Worm (Caenorhabditis elegans) whole organism, young adult: ENCODE measurements around the gene tftc-1.

Experiments
- B0336.3 ChIP-seq: fragments of 200-800 bp; sonication (Bioruptor generic); IDR thresholded peaks from 2 replicates; pipeline ENCODE4 v1.3.6; 2022; ENCODE audit warnings: missing genetic modification characterization, missing compliant biosample characterization
- F10E7.11 ChIP-seq: sonication (generic microtip); optimal IDR thresholded peaks from 2 replicates; lab custom pipeline; 2017; ENCODE audit warnings: mild to moderate bottlenecking, missing genetic modification characterization, moderate library complexity, missing compliant biosample characterization
- F23B12.7 ChIP-seq: sonication (generic microtip); optimal IDR thresholded peaks from 2 replicates; lab custom pipeline; 2017; ENCODE audit warnings: missing genetic modification characterization, mild to moderate bottlenecking, missing compliant biosample characterization, antibody characterized with exemption, moderate library complexity; ENCODE audit not compliant: insufficient read depth
- F49E8.2 ChIP-seq: sonication (generic microtip); optimal IDR thresholded peaks from 3 replicates; lab custom pipeline; 2017; ENCODE audit warnings: missing genetic modification characterization, mild to moderate bottlenecking, missing compliant biosample characterization, antibody characterized with exemption, moderate library complexity; ENCODE audit not compliant: insufficient read depth
- F55B11.4 ChIP-seq: sonication (generic microtip); optimal IDR thresholded peaks from 2 replicates; lab custom pipeline; 2016; ENCODE audit warnings: missing compliant biosample characterization, missing genetic modification characterization, borderline replicate concordance; ENCODE audit not compliant: insufficient read depth
- F57C9.4 ChIP-seq: sonication (generic microtip); optimal IDR thresholded peaks from 2 replicates; lab custom pipeline; 2017; ENCODE audit warnings: mild to moderate bottlenecking, missing genetic modification characterization, missing compliant biosample characterization
- K11D2.4 ChIP-seq: fragments of 200-800 bp; sonication (Bioruptor generic); IDR thresholded peaks from 2 replicates; pipeline ENCODE4 v1.3.6; 2022; ENCODE audit warnings: missing genetic modification reagents, missing genetic modification characterization, missing compliant biosample characterization
- K12H6.12 ChIP-seq: fragments of 200-800 bp; sonication (Bioruptor generic); optimal IDR thresholded peaks from 2 replicates; lab custom pipeline; 2018; ENCODE audit warnings: mild to moderate bottlenecking, missing genetic modification characterization, missing compliant biosample characterization
- Y53G8AR.9 ChIP-seq: fragments of 200-800 bp; sonication (Bioruptor generic); conservative IDR thresholded peaks from 2 replicates; pipeline ENCODE4 v1.3.6; 2022; ENCODE audit warnings: missing genetic modification reagents, missing genetic modification characterization, missing compliant biosample characterization
- Y56A3A.18 ChIP-seq: fragments of 200-800 bp; sonication (Bioruptor generic); IDR thresholded peaks from 2 replicates; pipeline ENCODE4 v1.3.6; 2022; ENCODE audit warnings: missing genetic modification reagents, missing genetic modification characterization, missing compliant biosample characterization
- Y67H2A.10 ChIP-seq: fragments of 200-800 bp; sonication (Bioruptor generic); conservative IDR thresholded peaks from 2 replicates; pipeline ENCODE4 v1.3.6; 2022; ENCODE audit warnings: missing genetic modification reagents, missing genetic modification characterization, missing compliant biosample characterization
- ZK185.1 ChIP-seq: sonication (generic microtip); optimal IDR thresholded peaks from 2 replicates; lab custom pipeline; 2016; ENCODE audit warnings: mild to moderate bottlenecking, missing genetic modification characterization, missing compliant biosample characterization; ENCODE audit not compliant: poor library complexity, severe bottlenecking
- aptf-3 ChIP-seq: fragments of 200-800 bp; sonication (Bioruptor generic); IDR thresholded peaks from 2 replicates; pipeline ENCODE4 v1.3.6; 2022; ENCODE audit warnings: missing genetic modification characterization, missing compliant biosample characterization
- atf-7 ChIP-seq: sonication (generic microtip); optimal IDR thresholded peaks from 2 replicates; lab custom pipeline; 2017; ENCODE audit warnings: mild to moderate bottlenecking, missing genetic modification characterization, missing compliant biosample characterization
- attf-5 ChIP-seq: fragments of 200-800 bp; sonication (Bioruptor generic); optimal IDR thresholded peaks from 2 replicates; lab custom pipeline; 2018; ENCODE audit warnings: mild to moderate bottlenecking, missing genetic modification characterization, missing compliant biosample characterization
- attf-6 ChIP-seq: fragments of 200-800 bp; sonication (Bioruptor generic); IDR thresholded peaks from 2 replicates; pipeline ENCODE4 v1.3.6; 2022; ENCODE audit warnings: missing genetic modification reagents, missing genetic modification characterization, missing compliant biosample characterization
- bed-1 ChIP-seq: fragments of 200-800 bp; sonication (Bioruptor generic); IDR thresholded peaks from 2 replicates; pipeline ENCODE4 v1.3.6; 2022; ENCODE audit warnings: missing genetic modification reagents, missing genetic modification characterization, missing compliant biosample characterization
- cebp-1 ChIP-seq, 2 experiments: fragments of 200-800 bp in 1 of 2; sonication (Bioruptor generic) in 1 of 2; sonication (generic microtip) in 1 of 2; IDR thresholded peaks in 1 of 2; optimal IDR thresholded peaks in 1 of 2; 2 replicates each; pipeline versions ENCODE4 v1.3.6 to Lab custom; 2017 to 2022; ENCODE audit warnings: missing compliant biosample characterization in 2 of 2, missing genetic modification characterization in 2 of 2, mild to moderate bottlenecking in 1 of 2, missing genetic modification reagents in 1 of 2, moderate library complexity in 1 of 2
- ceh-100 ChIP-seq: fragments of 200-800 bp; sonication (Bioruptor generic); IDR thresholded peaks from 2 replicates; pipeline ENCODE4 v1.3.6; 2022; ENCODE audit warnings: missing genetic modification reagents, missing genetic modification characterization, missing compliant biosample characterization
- ceh-27 ChIP-seq: fragments of 200-800 bp; sonication (Bioruptor generic); optimal IDR thresholded peaks from 2 replicates; lab custom pipeline; 2018; ENCODE audit warnings: mild to moderate bottlenecking, missing genetic modification characterization, moderate library complexity, missing compliant biosample characterization
- ceh-58 ChIP-seq: fragments of 200-800 bp; sonication (Bioruptor generic); IDR thresholded peaks from 2 replicates; pipeline ENCODE4 v1.3.6; 2022; ENCODE audit warnings: missing genetic modification characterization, missing compliant biosample characterization
- ceh-91 ChIP-seq: fragments of 200-800 bp; sonication (Bioruptor generic); IDR thresholded peaks from 2 replicates; pipeline ENCODE4 v1.3.6; 2022; ENCODE audit warnings: missing genetic modification reagents, missing genetic modification characterization, missing compliant biosample characterization
- dox-1 ChIP-seq: fragments of 200-800 bp; sonication (Bioruptor generic); IDR thresholded peaks from 2 replicates; pipeline ENCODE4 v1.3.6; 2022; ENCODE audit warnings: missing genetic modification reagents, missing genetic modification characterization, missing compliant biosample characterization
- dpff-1 ChIP-seq: sonication (generic microtip); optimal IDR thresholded peaks from 2 replicates; lab custom pipeline; 2017; ENCODE audit warnings: mild to moderate bottlenecking, missing genetic modification characterization, missing compliant biosample characterization
- egl-18 ChIP-seq: fragments of 200-800 bp; sonication (Bioruptor generic); IDR thresholded peaks from 2 replicates; pipeline ENCODE4 v1.3.6; 2022; ENCODE audit warnings: missing genetic modification reagents, missing genetic modification characterization, missing compliant biosample characterization
- egrh-3 ChIP-seq: fragments of 200-800 bp; sonication (Bioruptor generic); IDR thresholded peaks from 2 replicates; pipeline ENCODE4 v1.3.6; 2022; ENCODE audit warnings: missing genetic modification reagents, missing genetic modification characterization, missing compliant biosample characterization
- ekl-4 ChIP-seq: fragments of 200-800 bp; sonication (Bioruptor generic); IDR thresholded peaks from 2 replicates; pipeline ENCODE4 v1.3.6; 2022; ENCODE audit warnings: missing genetic modification reagents, missing genetic modification characterization, missing compliant biosample characterization
- hrde-1 ChIP-seq: sonication (generic microtip); optimal IDR thresholded peaks from 2 replicates; lab custom pipeline; 2016; ENCODE audit warnings: missing genetic modification characterization, mild to moderate bottlenecking, missing compliant biosample characterization, moderate library complexity, missing genotype, missing genetic modification reagents, borderline replicate concordance
- lag-1 ChIP-seq: fragments of 200-800 bp; sonication (Bioruptor generic); IDR thresholded peaks from 2 replicates; pipeline ENCODE4 v1.3.6; 2022; ENCODE audit warnings: missing genetic modification reagents, missing genetic modification characterization, missing compliant biosample characterization
- lin-35 ChIP-seq, 3 experiments: fragments of 150-350 bp in 2 of 3; sonication (generic microtip) in 1 of 3; optimal IDR thresholded peaks; 2 replicates each; lab custom pipeline; 2014 to 2018; ENCODE audit warnings: missing biosample characterization in 3 of 3, missing genetic modification characterization in 3 of 3, missing genetic modification reagents in 3 of 3
- lin-40 ChIP-seq: sonication (generic microtip); optimal IDR thresholded peaks from 2 replicates; lab custom pipeline; 2016; ENCODE audit warnings: missing genetic modification characterization, mild to moderate bottlenecking, missing compliant biosample characterization, missing genotype, missing genetic modification reagents
- lin-54 ChIP-seq: fragments of 200-800 bp; sonication (Bioruptor generic); optimal IDR thresholded peaks from 2 replicates; lab custom pipeline; 2018; ENCODE audit warnings: mild to moderate bottlenecking, missing genetic modification characterization, missing compliant biosample characterization
- mes-4 ChIP-seq: sonication (generic microtip); optimal IDR thresholded peaks from 2 replicates; lab custom pipeline; 2016; ENCODE audit warnings: missing genotype, missing genetic modification characterization, missing compliant biosample characterization
- nfya-2 ChIP-seq: fragments of 200-800 bp; sonication (Bioruptor generic); IDR thresholded peaks from 2 replicates; pipeline ENCODE4 v1.3.6; 2022; ENCODE audit warnings: missing genetic modification reagents, missing genetic modification characterization, missing compliant biosample characterization
- nhr-120 ChIP-seq: fragments of 200-800 bp; sonication (Bioruptor generic); IDR thresholded peaks from 2 replicates; pipeline ENCODE4 v1.3.6; 2022; ENCODE audit warnings: missing genetic modification characterization, missing compliant biosample characterization
- nhr-179 ChIP-seq: sonication (generic microtip); optimal IDR thresholded peaks from 2 replicates; lab custom pipeline; 2016; ENCODE audit warnings: mild to moderate bottlenecking, missing genetic modification characterization, missing compliant biosample characterization
- rcor-1 ChIP-seq: fragments of 200-800 bp; sonication (Bioruptor generic); IDR thresholded peaks from 2 replicates; pipeline ENCODE4 v1.3.6; 2022; ENCODE audit warnings: missing genetic modification reagents, missing genetic modification characterization, missing compliant biosample characterization
- repo-1 ChIP-seq: sonication (generic microtip); optimal IDR thresholded peaks from 2 replicates; lab custom pipeline; 2017; ENCODE audit warnings: mild to moderate bottlenecking, missing genetic modification characterization, missing compliant biosample characterization
- rpc-1 ChIP-seq, 2 experiments: fragments of 150-350 bp in 1 of 2; sonication (generic microtip) in 1 of 2; optimal IDR thresholded peaks; 2 replicates each; lab custom pipeline; 2014 to 2018; ENCODE audit warnings: missing biosample characterization in 1 of 2, missing genetic modification characterization in 1 of 2, missing genetic modification reagents in 1 of 2, missing genotype in 1 of 2
- tbx-9 ChIP-seq: sonication (generic microtip); optimal IDR thresholded peaks from 2 replicates; lab custom pipeline; 2016; ENCODE audit warnings: borderline replicate concordance, missing genetic modification characterization, inconsistent platforms, missing compliant biosample characterization
- unc-62 ChIP-seq: fragments of 150-350 bp; optimal IDR thresholded peaks from 2 replicates; lab custom pipeline; 2014; ENCODE audit warnings: missing biosample characterization, missing genetic modification reagents, missing genetic modification characterization
- zim-3 ChIP-seq: sonication (generic microtip); optimal IDR thresholded peaks from 2 replicates; lab custom pipeline; 2017; ENCODE audit warnings: mild to moderate bottlenecking, missing genetic modification characterization, moderate library complexity, missing compliant biosample characterization
- ztf-18 ChIP-seq: sonication (generic microtip); optimal IDR thresholded peaks from 2 replicates; lab custom pipeline; 2016; ENCODE audit warnings: missing genotype, mild to moderate bottlenecking, missing genetic modification characterization, missing compliant biosample characterization

Gene tftc-1

ce11 chrIV:2316796-2317195 is 32.3 kb upstream of the tftc-1 start (continued):
- TF ChIP-seq F49E8.2 (tag; lab: Kevin White, UChicago) (no peak), ZK185.1 (no peak), egrh-3 (no peak), lin-40 (peak; percentile 5), ceh-58 (GFP tag; lab: Robert Waterston, UW) (no peak), ztf-18 (tag; lab: Kevin White, UChicago) (peak; percentile 64), ceh-91 (GFP tag; lab: Robert Waterston, UW) (no peak), Y67H2A.10 (GFP tag; lab: Robert Waterston, UW) (peak; percentile 34; the same call in 1 of the 2 replicates), rpc-1 (optimal IDR thresholded peaks at IDR 0.05; lab: Kevin White, UChicago) (no peak), rpc-1 (tag; optimal IDR thresholded peaks at IDR 0.05; lab: Kevin White, UChicago) (no peak), lag-1 (GFP tag; lab: Robert Waterston, UW) (no peak), nhr-179 (no peak), nhr-120 (no peak), F23B12.7 (tag; lab: Kevin White, UChicago) (no peak), Y53G8AR.9 (GFP tag; lab: Robert Waterston, UW) (no peak), ceh-100 (GFP tag; lab: Robert Waterston, UW) (no peak), repo-1 (tag; lab: Kevin White, UChicago) (no peak), attf-5 (GFP tag; lab: Kevin White, UChicago) (peak; percentile 76), aptf-3 (no peak), atf-7 (peak; percentile 10), K12H6.12 (tag; lab: Kevin White, UChicago) (no peak), B0336.3 (GFP tag; lab: Robert Waterston, UW) (no peak; the same call in 1 of the 2 replicates), Y56A3A.18 (GFP tag; lab: Robert Waterston, UW) (no peak), lin-54 (GFP tag; lab: Kevin White, UChicago) (peak; percentile 58), unc-62 (no peak), dpff-1 (no peak), ceh-27 (GFP tag; lab: Kevin White, UChicago) (peak; percentile 39), egl-18 (GFP tag; lab: Robert Waterston, UW) (no peak), mes-4 (tag; lab: Kevin White, UChicago) (no peak), ekl-4 (peak; percentile 82), rcor-1 (GFP tag; lab: Robert Waterston, UW) (peak; percentile 46; the same call in 1 of the 2 replicates), tbx-9 (no peak), attf-6 (GFP tag; lab: Robert Waterston, UW) (no peak), F57C9.4 (no peak), hrde-1 (tag; lab: Kevin White, UChicago) (no peak), dox-1 (peak; percentile 81), cebp-1 (GFP tag; IDR thresholded peaks at IDR 0.05; lab: Robert Waterston, UW) (no peak), cebp-1 (tag; optimal IDR thresholded peaks at IDR 0.05; lab: Kevin White, UChicago) (peak; percentile 63), nfya-2 (GFP tag; lab: Robert Waterston, UW) (no peak), zim-3 (tag; lab: Kevin White, UChicago) (no peak), K11D2.4 (GFP tag; lab: Robert Waterston, UW) (no peak), F55B11.4 (tag; lab: Kevin White, UChicago) (no peak), F10E7.11 (no peak), bed-1 (no peak), lin-35 (GFP tag; optimal IDR thresholded peaks at IDR 0.05; lab: Kevin White, UChicago) (peak in 1 of 3 experiments; percentile 51)
- TF ChIP-seq, all 124 proteins: peak for 27
